Fruit fly (Drosophila melanogaster) whole organism, adult: Measurements from ENCODE around the gene stg1.

Experiments
- CG11617 ChIP-seq: fragments of 200-800 bp; sonication (Bioruptor generic); optimal IDR thresholded peaks from 2 replicates; lab custom pipeline; 2017; ENCODE audit warnings: mild to moderate bottlenecking, missing biosample characterization, missing genetic modification reagents, missing genetic modification characterization
- CG1620 ChIP-seq: fragments of 200-800 bp; sonication (Bioruptor generic); optimal IDR thresholded peaks from 2 replicates; lab custom pipeline; 2016; ENCODE audit warnings: missing biosample characterization, missing genetic modification characterization
- CG33017 ChIP-seq: fragments of 200-800 bp; sonication (Bioruptor generic); optimal IDR thresholded peaks from 2 replicates; lab custom pipeline; 2018; ENCODE audit warnings: missing biosample characterization, mild to moderate bottlenecking, missing genetic modification characterization, moderate library complexity
- CG5204 ChIP-seq: fragments of 200-800 bp; sonication (Bioruptor generic); optimal IDR thresholded peaks from 2 replicates; lab custom pipeline; 2016; ENCODE audit warnings: missing biosample characterization, missing genetic modification characterization
- CG7101 ChIP-seq: fragments of 200-800 bp; sonication (Bioruptor generic); optimal IDR thresholded peaks from 2 replicates; lab custom pipeline; 2018; ENCODE audit warnings: missing biosample characterization, mild to moderate bottlenecking, missing genetic modification characterization, moderate library complexity
- Clk ChIP-seq: fragments of 200-800 bp; sonication (Bioruptor generic); optimal IDR thresholded peaks from 2 replicates; lab custom pipeline; 2017; ENCODE audit warnings: missing biosample characterization, missing genetic modification characterization
- Crg-1 ChIP-seq: fragments of 200-800 bp; sonication (Bioruptor generic); optimal IDR thresholded peaks from 2 replicates; lab custom pipeline; 2016; ENCODE audit warnings: missing biosample characterization, missing genetic modification characterization
- Mnt ChIP-seq: fragments of 200-800 bp; sonication (Bioruptor generic); optimal IDR thresholded peaks from 2 replicates; lab custom pipeline; 2016; ENCODE audit warnings: missing biosample characterization, mild to moderate bottlenecking, missing genetic modification characterization
- bab1 ChIP-seq: fragments of 200-800 bp; sonication (Bioruptor generic); optimal IDR thresholded peaks from 3 replicates; lab custom pipeline; 2019; ENCODE audit warnings: missing biosample characterization, mild to moderate bottlenecking, missing genetic modification characterization, moderate library complexity
- cic ChIP-seq: fragments of 200-800 bp; sonication (Bioruptor generic); optimal IDR thresholded peaks from 2 replicates; lab custom pipeline; 2017; ENCODE audit warnings: missing biosample characterization, mild to moderate bottlenecking, missing genetic modification characterization, moderate library complexity
- cnc ChIP-seq, 2 experiments: fragments of >200 bp; optimal IDR thresholded peaks; 2 replicates each; lab custom pipeline; 2017
- kay ChIP-seq: fragments of 200-800 bp; sonication (Bioruptor generic); peaks from one replicate; lab custom pipeline; 2016; ENCODE audit warnings: missing biosample characterization, missing genetic modification characterization, borderline replicate concordance
- pad ChIP-seq: fragments of 200-800 bp; sonication (Bioruptor generic); optimal IDR thresholded peaks from 3 replicates; lab custom pipeline; 2017; ENCODE audit warnings: missing biosample characterization, missing genetic modification characterization, mild to moderate bottlenecking, moderate library complexity, missing genetic modification reagents

dm6 chrX:21071693-21072357 lies 21.8 kb upstream of the stg1 start:
- TF ChIP-seq CG33017 (tag; lab: Kevin White, UChicago) (no peak), bab1 (GFP tag; lab: Kevin White, UChicago) (no peak), CG1620 (GFP tag; lab: Kevin White, UChicago) (no peak), Crg-1 (GFP tag; lab: Kevin White, UChicago) (no peak), Clk (GFP tag; lab: Kevin White, UChicago) (no peak), kay (GFP tag; lab: Kevin White, UChicago) (no peak), CG11617 (GFP tag; lab: Kevin White, UChicago) (no peak), cic (GFP tag; lab: Kevin White, UChicago) (peak; percentile 20), pad (peak; percentile 38), cnc (optimal IDR thresholded peaks at IDR 0.05; lab: Kevin White, UChicago) (no peak), CG7101 (tag; lab: Kevin White, UChicago) (no peak), Mnt (GFP tag; lab: Kevin White, UChicago) (peak; percentile 9), CG5204 (GFP tag; lab: Kevin White, UChicago) (no peak)
